Worm (Caenorhabditis elegans): Measurements from ENCODE around the gene T05G5.1.

Gene T05G5.1

DNA sequence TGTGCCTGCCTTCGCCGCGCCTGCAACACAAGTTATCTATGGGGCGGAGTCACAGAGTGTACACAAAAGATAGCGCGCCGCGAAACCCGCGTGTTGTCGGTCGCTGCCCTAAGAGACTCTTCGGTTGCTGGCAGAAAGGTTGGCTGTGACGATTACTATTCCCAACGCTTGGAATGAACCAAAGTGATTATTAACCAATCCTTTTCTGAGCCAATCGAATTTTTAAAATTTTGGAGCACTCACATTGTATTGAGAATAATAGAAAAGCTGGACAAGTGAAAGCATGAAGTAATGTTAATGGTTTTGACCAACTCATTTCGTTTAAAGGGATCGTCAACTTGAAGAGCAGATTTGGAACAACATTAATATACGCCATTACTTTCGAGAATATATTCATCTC, 25.9 kb downstream of the T05G5.1 start (continued):
- TF ChIP-seq bed-1 (GFP tag; IDR thresholded peaks at IDR 0.05) (no peak), B0035.1 (tag; optimal IDR thresholded peaks at IDR 0.05) (no peak), ztf-26 (tag; optimal IDR thresholded peaks at IDR 0.05) (peak; percentile 46), Y56A3A.18 (GFP tag; IDR thresholded peaks at IDR 0.05) (peak; percentile 78; the same call in 1 of the 2 replicates), attf-3 (GFP tag; conservative IDR thresholded peaks at IDR 0.05) (no peak), tbx-9 (tag; optimal IDR thresholded peaks at IDR 0.05; ENCODE audit: borderline replicate concordance) (no peak), snpc-1.1 (tag; optimal IDR thresholded peaks at IDR 0.05; ENCODE audit: insufficient read depth) (peak; percentile 99), ekl-4 (GFP tag; IDR thresholded peaks at IDR 0.05) (no peak; the same call in none of the 2 replicates), egl-44 (GFP tag; IDR thresholded peaks at IDR 0.05) (no peak), snpc-3.4 (tag; optimal IDR thresholded peaks at IDR 0.05) (peak; percentile 97), hrde-1 (tag; optimal IDR thresholded peaks at IDR 0.05; ENCODE audit: borderline replicate concordance) (peak; percentile 23), K11D2.4 (GFP tag; IDR thresholded peaks at IDR 0.05) (no peak), lsy-27 (tag; optimal IDR thresholded peaks at IDR 0.05; ENCODE audit: borderline replicate concordance, insufficient read depth) (peak; percentile 17), sdz-38 (tag; optimal IDR thresholded peaks at IDR 0.05) (no peak), cebp-1 (GFP tag; IDR thresholded peaks at IDR 0.05) (no peak), cebp-1 (tag; optimal IDR thresholded peaks at IDR 0.05) (no peak), Y53F4B.3 (GFP tag; IDR thresholded peaks at IDR 0.05) (no peak), Y95B8A.8 (GFP tag; IDR thresholded peaks at IDR 0.05) (peak; percentile 62; the same call in 1 of the 2 replicates), hsf-1 (GFP tag; IDR thresholded peaks at IDR 0.05) (0 out of 2 replicates have a peak, but pooled peaks have one; percentile 26), F57C9.4 (tag; optimal IDR thresholded peaks at IDR 0.05) (peak; percentile 34), nfyb-1 (GFP tag; IDR thresholded peaks at IDR 0.05) (no peak; the same call in 1 of the 2 replicates), zim-3 (tag; optimal IDR thresholded peaks at IDR 0.05) (peak; percentile 40), unc-130 (GFP tag; optimal IDR thresholded peaks at IDR 0.05) (no peak), F23B12.7 (tag; optimal IDR thresholded peaks at IDR 0.05; ENCODE audit: insufficient read depth) (peak; percentile 84), ztf-18 (tag; optimal IDR thresholded peaks at IDR 0.05) (peak; percentile 14), mes-4 (tag; optimal IDR thresholded peaks at IDR 0.05) (no peak), rpc-1 (optimal IDR thresholded peaks at IDR 0.05) (no peak), rpc-1 (tag; optimal IDR thresholded peaks at IDR 0.05) (peak; percentile 7), repo-1 (tag; optimal IDR thresholded peaks at IDR 0.05) (peak; percentile 76), ZK185.1 (tag; optimal IDR thresholded peaks at IDR 0.05; ENCODE audit: poor library complexity, severe bottlenecking) (peak; percentile 72), ztf-25 (GFP tag; IDR thresholded peaks at IDR 0.05) (no peak), nhr-27 (tag; optimal IDR thresholded peaks at IDR 0.05) (peak; percentile 18), tlf-1 (GFP tag; optimal IDR thresholded peaks at IDR 0.05) (peak; percentile 38), hmg-1.2 (GFP tag; IDR thresholded peaks at IDR 0.05) (peak; percentile 98), snpc-4 (GFP tag; optimal IDR thresholded peaks at IDR 0.05) (peak; percentile 98), snpc-4 (tag; optimal IDR thresholded peaks at IDR 0.05) (peak; percentile 98 to 100 (median 99)), snpc-1.3 (tag; optimal IDR thresholded peaks at IDR 0.05; ENCODE audit: insufficient read depth) (peak; percentile 94), egl-18 (GFP tag; IDR thresholded peaks at IDR 0.05) (no peak), mcd-1 (GFP tag; IDR thresholded peaks at IDR 0.05) (peak; percentile 76), hmg-20 (GFP tag; IDR thresholded peaks at IDR 0.05) (no peak), tbp1 (GFP tag; optimal IDR thresholded peaks at IDR 0.05) (peak; percentile 81), pbrm-1 (GFP tag; IDR thresholded peaks at IDR 0.05) (peak; percentile 95)

Measured in whole organism, young adult.